Fruit fly (Drosophila melanogaster) whole organism, embryonic: ENCODE measurements around the gene scat.
A peak's percentile ranks its signal among the peaks of the same experiment; 100 is the strongest.

Experiments used
- Abd-B ChIP-seq: fragments of 200-800 bp; sonication (Bioruptor generic); optimal IDR thresholded peaks from 2 replicates; lab custom pipeline; 2018; ENCODE audit warnings: missing biosample characterization, mild to moderate bottlenecking, missing genetic modification characterization, moderate library complexity
- Ada2b ChIP-seq: fragments of 200-800 bp; sonication (Bioruptor generic); IDR thresholded peaks from 2 replicates; pipeline ENCODE4 v1.3.6; 2022; ENCODE audit warnings: missing biosample characterization, missing genetic modification characterization
- Bgb ChIP-seq: fragments of 200-800 bp; sonication (Bioruptor generic); IDR thresholded peaks from 2 replicates; pipeline ENCODE4 v1.3.6; 2022; ENCODE audit warnings: missing biosample characterization, missing genetic modification characterization; ENCODE audit not compliant: partially characterized antibody
- CG12155 ChIP-seq: fragments of 200-800 bp; sonication (Bioruptor generic); optimal IDR thresholded peaks from 3 replicates; lab custom pipeline; 2016; ENCODE audit warnings: missing biosample characterization, missing genetic modification characterization
- CG12659 ChIP-seq: fragments of 200-800 bp; sonication (Bioruptor generic); optimal IDR thresholded peaks from 3 replicates; lab custom pipeline; 2017; ENCODE audit warnings: mild to moderate bottlenecking, missing biosample characterization, missing genetic modification reagents, missing genetic modification characterization
- CG12744 ChIP-seq: fragments of 200-800 bp; sonication (Bioruptor generic); optimal IDR thresholded peaks from 2 replicates; lab custom pipeline; 2016; ENCODE audit warnings: missing biosample characterization, missing genetic modification characterization
- CG12942 ChIP-seq: fragments of 200-800 bp; sonication (Bioruptor generic); optimal IDR thresholded peaks from 3 replicates; lab custom pipeline; 2016; ENCODE audit warnings: missing biosample characterization, missing genetic modification characterization
- CG13894 ChIP-seq: fragments of 200-800 bp; sonication (Bioruptor generic); optimal IDR thresholded peaks from 3 replicates; lab custom pipeline; 2018; ENCODE audit warnings: missing biosample characterization, mild to moderate bottlenecking, missing genetic modification characterization, moderate library complexity
- CG14014 ChIP-seq: fragments of 200-800 bp; sonication (Bioruptor generic); IDR thresholded peaks from 2 replicates; pipeline ENCODE4 v1.3.6; 2022; ENCODE audit warnings: missing biosample characterization, missing genetic modification characterization
- CG14050 ChIP-seq: fragments of 200-800 bp; sonication (Bioruptor generic); IDR thresholded peaks from 3 replicates; pipeline ENCODE4 v1.3.6; 2022; ENCODE audit warnings: missing biosample characterization, missing genetic modification characterization
- CG14965 ChIP-seq: fragments of 200-800 bp; sonication (Bioruptor generic); optimal IDR thresholded peaks from 2 replicates; lab custom pipeline; 2016; ENCODE audit warnings: missing biosample characterization, missing genetic modification characterization, borderline replicate concordance
- CG15073 ChIP-seq: fragments of 200-800 bp; sonication (Bioruptor generic); optimal IDR thresholded peaks from 2 replicates; lab custom pipeline; 2016; ENCODE audit warnings: missing biosample characterization, missing genetic modification characterization
- CG16779 ChIP-seq: fragments of 200-800 bp; sonication (Bioruptor generic); IDR thresholded peaks from 2 replicates; pipeline ENCODE4 v1.3.6; 2022; ENCODE audit warnings: missing biosample characterization, missing genetic modification characterization
- CG17328 ChIP-seq: fragments of 200-800 bp; sonication (Bioruptor generic); IDR thresholded peaks from 2 replicates; pipeline ENCODE4 v1.3.6; 2022; ENCODE audit warnings: missing biosample characterization, missing genetic modification characterization
- CG17612 ChIP-seq: fragments of 200-800 bp; sonication (Bioruptor generic); IDR thresholded peaks from 2 replicates; pipeline ENCODE4 v1.3.6; 2022; ENCODE audit warnings: missing biosample characterization, missing genetic modification characterization
- CG2202 ChIP-seq: fragments of 200-800 bp; sonication (Bioruptor generic); optimal IDR thresholded peaks from 2 replicates; lab custom pipeline; 2018; ENCODE audit warnings: missing biosample characterization, mild to moderate bottlenecking, missing genetic modification characterization
- CG3065 ChIP-seq: fragments of 200-800 bp; sonication (Bioruptor generic); optimal IDR thresholded peaks from 2 replicates; lab custom pipeline; 2016; ENCODE audit warnings: missing biosample characterization, missing genetic modification characterization
- CG4424 ChIP-seq: fragments of 200-800 bp; sonication (Bioruptor generic); optimal IDR thresholded peaks from 3 replicates; lab custom pipeline; 2016; ENCODE audit warnings: missing biosample characterization, missing genetic modification characterization
- CG6175 ChIP-seq: fragments of 200-800 bp; sonication (Bioruptor generic); IDR thresholded peaks from 3 replicates; pipeline ENCODE4 v1.3.6; 2022; ENCODE audit warnings: missing biosample characterization, missing genetic modification characterization
- CG7372 ChIP-seq: fragments of 200-800 bp; sonication (Bioruptor generic); IDR thresholded peaks from 2 replicates; pipeline ENCODE4 v1.3.6; 2022; ENCODE audit warnings: missing biosample characterization, missing genetic modification characterization
- Doc3 ChIP-seq: fragments of 200-800 bp; sonication (Bioruptor generic); IDR thresholded peaks from 3 replicates; pipeline ENCODE4 v1.3.6; 2022; ENCODE audit warnings: missing biosample characterization, missing genetic modification characterization; ENCODE audit not compliant: partially characterized antibody
- Dref ChIP-seq: fragments of 200-800 bp; sonication (Bioruptor generic); IDR thresholded peaks from 2 replicates; pipeline ENCODE4 v1.3.6; 2022; ENCODE audit warnings: missing biosample characterization, missing genetic modification characterization
- Eip74EF ChIP-seq, 2 experiments: fragments of 200-800 bp in 1 of 2; fragments of >200 bp in 1 of 2; sonication (Bioruptor generic) in 1 of 2; optimal IDR thresholded peaks; 2 replicates each; lab custom pipeline; 2017 to 2019; ENCODE audit warnings: missing biosample characterization in 2 of 2, missing genetic modification characterization in 2 of 2, mild to moderate bottlenecking in 1 of 2, moderate library complexity in 1 of 2
- HLH4C ChIP-seq: fragments of 200-800 bp; sonication (Bioruptor generic); IDR thresholded peaks from 3 replicates; pipeline ENCODE4 v1.3.6; 2022; ENCODE audit warnings: missing biosample characterization, missing genetic modification characterization; ENCODE audit not compliant: partially characterized antibody
- Lpt ChIP-seq: fragments of >200 bp; optimal IDR thresholded peaks from 2 replicates; lab custom pipeline; 2018; ENCODE audit warnings: missing biosample characterization, missing genetic modification characterization
- Meics ChIP-seq: fragments of 200-800 bp; sonication (Bioruptor generic); optimal IDR thresholded peaks from 2 replicates; lab custom pipeline; 2017; ENCODE audit warnings: missing biosample characterization, mild to moderate bottlenecking, missing genetic modification characterization
- NC2β ChIP-seq: fragments of 200-800 bp; sonication (Bioruptor generic); optimal IDR thresholded peaks from 2 replicates; lab custom pipeline; 2016; ENCODE audit warnings: missing biosample characterization, missing genetic modification characterization
- Ptx1 ChIP-seq: fragments of 200-800 bp; sonication (Bioruptor generic); IDR thresholded peaks from 2 replicates; pipeline ENCODE4 v1.3.6; 2022; ENCODE audit warnings: missing biosample characterization, missing genetic modification characterization
- Scr ChIP-seq: fragments of 200-800 bp; sonication (Bioruptor generic); IDR thresholded peaks from 2 replicates; pipeline ENCODE4 v1.3.6; 2022; ENCODE audit warnings: missing biosample characterization, missing genetic modification characterization; ENCODE audit not compliant: partially characterized antibody
- ase ChIP-seq: fragments of 200-800 bp; sonication (Bioruptor generic); IDR thresholded peaks from 3 replicates; pipeline ENCODE4 v1.3.6; 2022; ENCODE audit warnings: missing biosample characterization, missing genetic modification characterization
- bab2 ChIP-seq: fragments of 200-800 bp; sonication (Bioruptor generic); optimal IDR thresholded peaks from 2 replicates; lab custom pipeline; 2016; ENCODE audit warnings: missing biosample characterization, missing genetic modification characterization
- bbx ChIP-seq: fragments of 200-800 bp; sonication (Bioruptor generic); IDR thresholded peaks from 2 replicates; pipeline ENCODE4 v1.3.6; 2022; ENCODE audit warnings: missing biosample characterization, missing genetic modification characterization; ENCODE audit not compliant: partially characterized antibody
- cad ChIP-seq: fragments of >200 bp; optimal IDR thresholded peaks from 2 replicates; lab custom pipeline; 2017; ENCODE audit warnings: missing biosample characterization, missing genetic modification characterization
- corto ChIP-seq: fragments of 200-800 bp; sonication (Bioruptor generic); optimal IDR thresholded peaks from 2 replicates; lab custom pipeline; 2016; ENCODE audit warnings: missing biosample characterization, mild to moderate bottlenecking, missing genetic modification characterization, moderate library complexity
- fd3F ChIP-seq: fragments of 200-800 bp; sonication (Bioruptor generic); optimal IDR thresholded peaks from 2 replicates; lab custom pipeline; 2018; ENCODE audit warnings: missing biosample characterization, mild to moderate bottlenecking, missing genetic modification characterization, moderate library complexity
- fd64A ChIP-seq: fragments of 200-800 bp; sonication (Bioruptor generic); optimal IDR thresholded peaks from 3 replicates; lab custom pipeline; 2018; ENCODE audit warnings: missing biosample characterization, mild to moderate bottlenecking, missing genetic modification characterization
- gcm2 ChIP-seq: fragments of 200-800 bp; sonication (Bioruptor generic); optimal IDR thresholded peaks from 2 replicates; lab custom pipeline; 2016; ENCODE audit warnings: missing biosample characterization, missing genetic modification characterization
- gro ChIP-seq: fragments of 200-800 bp; sonication (Bioruptor generic); optimal IDR thresholded peaks from 2 replicates; lab custom pipeline; 2016; ENCODE audit warnings: missing biosample characterization, missing genetic modification characterization
- ham ChIP-seq: fragments of 200-800 bp; sonication (Bioruptor generic); IDR thresholded peaks from 2 replicates; pipeline ENCODE4 v1.3.6; 2022; ENCODE audit warnings: missing biosample characterization, missing genetic modification characterization
- hbn ChIP-seq: fragments of 200-800 bp; sonication (Bioruptor generic); IDR thresholded peaks from 2 replicates; pipeline ENCODE4 v1.3.6; 2022; ENCODE audit warnings: missing biosample characterization, missing genetic modification characterization; ENCODE audit not compliant: partially characterized antibody
- kay ChIP-seq: fragments of 200-800 bp; sonication (Bioruptor generic); optimal IDR thresholded peaks from 2 replicates; lab custom pipeline; 2016; ENCODE audit warnings: missing biosample characterization, missing genetic modification characterization
- klu ChIP-seq: fragments of 200-800 bp; sonication (Bioruptor generic); IDR thresholded peaks from 2 replicates; pipeline ENCODE4 v1.3.6; 2022; ENCODE audit warnings: missing biosample characterization, missing genetic modification characterization
- pros ChIP-seq: fragments of 200-800 bp; sonication (Bioruptor generic); optimal IDR thresholded peaks from 3 replicates; lab custom pipeline; 2019; ENCODE audit warnings: missing biosample characterization, mild to moderate bottlenecking, missing genetic modification characterization, moderate library complexity
- ro ChIP-seq: fragments of 200-800 bp; sonication (Bioruptor generic); IDR thresholded peaks from 2 replicates; pipeline ENCODE4 v1.3.6; 2022; ENCODE audit warnings: missing biosample characterization, missing genetic modification characterization
- sens ChIP-seq: fragments of 200-800 bp; sonication (Bioruptor generic); peaks from one replicate; lab custom pipeline; 2016; ENCODE audit warnings: missing biosample characterization, missing genetic modification characterization
- sisA ChIP-seq: fragments of 200-800 bp; sonication (Bioruptor generic); IDR thresholded peaks from 2 replicates; pipeline ENCODE4 v1.3.6; 2022; ENCODE audit warnings: missing biosample characterization, missing genetic modification characterization
- stc ChIP-seq: fragments of 200-800 bp; sonication (Bioruptor generic); IDR thresholded peaks from 2 replicates; pipeline ENCODE4 v1.3.6; 2022; ENCODE audit warnings: missing biosample characterization, missing genetic modification characterization
- tio ChIP-seq: fragments of 200-800 bp; sonication (Bioruptor generic); optimal IDR thresholded peaks from 2 replicates; lab custom pipeline; 2017; ENCODE audit warnings: missing biosample characterization, missing genetic modification characterization, inconsistent platforms
- twi ChIP-seq: fragments of 200-800 bp; optimal IDR thresholded peaks from 2 replicates; lab custom pipeline; 2019; ENCODE audit warnings: missing biosample characterization, mild to moderate bottlenecking, missing genetic modification characterization, moderate library complexity
- wor ChIP-seq: fragments of 200-800 bp; sonication (Bioruptor generic); IDR thresholded peaks from 2 replicates; pipeline ENCODE4 v1.3.6; 2022; ENCODE audit warnings: missing biosample characterization, missing genetic modification characterization

The scat gene

dm6 chr2L:9448322-9449256, 17.4 kb downstream of the scat start (continued):
- TF ChIP-seq Bgb (no peak), Abd-B (GFP tag; lab: Kevin White, UChicago) (no peak), Meics (GFP tag; lab: Kevin White, UChicago) (peak; percentile 47), Ada2b (GFP tag; lab: Robert Waterston, UW) (no peak), fd64A (no peak), CG15073 (GFP tag; lab: Kevin White, UChicago) (no peak), Lpt (GFP tag; lab: Kevin White, UChicago) (no peak), CG7372 (GFP tag; lab: Robert Waterston, UW) (no peak), CG12744 (no peak), CG14050 (no peak), bbx (GFP tag; lab: Robert Waterston, UW) (no peak), CG14965 (GFP tag; lab: Kevin White, UChicago) (no peak), Scr (GFP tag; lab: Robert Waterston, UW) (no peak), Ptx1 (GFP tag; lab: Robert Waterston, UW) (no peak), CG16779 (GFP tag; lab: Robert Waterston, UW) (no peak), twi (tag; lab: Kevin White, UChicago) (no peak), sisA (GFP tag; lab: Robert Waterston, UW) (no peak), CG13894 (tag; lab: Kevin White, UChicago) (no peak), ham (GFP tag; lab: Robert Waterston, UW) (no peak), pros (peak; percentile 78), stc (GFP tag; lab: Robert Waterston, UW) (no peak), cad (peak; percentile 5), CG3065 (GFP tag; lab: Kevin White, UChicago) (no peak), CG6175 (GFP tag; lab: Robert Waterston, UW) (no peak), NC2β (no peak), Eip74EF (GFP tag; optimal IDR thresholded peaks at IDR 0.05; lab: Kevin White, UChicago) (no peak), klu (GFP tag; lab: Robert Waterston, UW) (no peak), CG17612 (GFP tag; lab: Robert Waterston, UW) (0 out of 2 replicates have a peak, but pooled peaks have one; percentile 5), CG12659 (GFP tag; lab: Kevin White, UChicago) (no peak), hbn (GFP tag; lab: Robert Waterston, UW) (no peak), fd3F (GFP tag; lab: Kevin White, UChicago) (no peak), Doc3 (GFP tag; lab: Robert Waterston, UW) (no peak), gcm2 (no peak), wor (GFP tag; lab: Robert Waterston, UW) (no peak), bab2 (no peak), CG14014 (GFP tag; lab: Robert Waterston, UW) (no peak), CG4424 (GFP tag; lab: Kevin White, UChicago) (peak; percentile 30), CG12942 (GFP tag; lab: Kevin White, UChicago) (no peak), ase (no peak), corto (GFP tag; lab: Kevin White, UChicago) (no peak), CG17328 (GFP tag; lab: Robert Waterston, UW) (no peak), CG12155 (GFP tag; lab: Kevin White, UChicago) (no peak), HLH4C (GFP tag; lab: Robert Waterston, UW) (no peak), gro (no peak), sens (GFP tag; lab: Kevin White, UChicago) (peak; percentile 89), ro (GFP tag; lab: Robert Waterston, UW) (no peak), tio (GFP tag; lab: Kevin White, UChicago) (peak; percentile 27), CG2202 (tag; lab: Kevin White, UChicago) (no peak), kay (GFP tag; lab: Kevin White, UChicago) (no peak), Dref (GFP tag; lab: Robert Waterston, UW) (no peak)
